Worm (Caenorhabditis elegans): Measurements from ENCODE around the gene ZK673.2.
A peak's percentile ranks its signal among the peaks of the same experiment; 100 is the strongest.
"Not testable (repeated sequence)": the region's sequence is repeated elsewhere in the genome, so short reads cannot be mapped to it uniquely, and the experiment has no call there.

Gene ZK673.2

DNA sequence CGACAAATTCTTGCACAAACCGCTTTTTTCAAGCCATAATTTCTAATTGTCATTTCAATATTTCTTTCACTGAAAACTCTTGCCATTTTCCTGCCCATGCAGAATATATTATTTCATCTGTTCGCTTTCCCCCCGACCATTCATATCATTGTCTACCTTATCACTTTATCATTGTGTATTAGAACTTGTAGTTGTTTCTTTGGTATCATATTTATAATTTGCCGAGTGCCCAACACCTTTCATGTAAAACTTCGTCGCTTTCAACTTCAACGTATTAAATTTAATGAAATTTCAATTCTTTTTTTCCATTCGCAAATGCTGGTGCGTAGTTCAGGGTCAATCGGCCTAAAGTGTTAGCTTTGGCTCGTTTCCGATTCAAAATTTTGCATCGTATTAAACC is 5.2 kb upstream of the ZK673.2 start, which contains the start of gene ZK673.1:
Gene ZK673.1 (plus strand): TSS at position 301 of the 400 bp plus-strand sequence.
- peak in 1 of 2 experiments; percentile 56 for TF ChIP-seq unc-62 (GFP tag; optimal IDR thresholded peaks at IDR 0.05 in 1 of 2)
- not testable (repeated sequence) for TF ChIP-seq unc-62 (tag; optimal IDR thresholded peaks at IDR 0.05)

DNA sequence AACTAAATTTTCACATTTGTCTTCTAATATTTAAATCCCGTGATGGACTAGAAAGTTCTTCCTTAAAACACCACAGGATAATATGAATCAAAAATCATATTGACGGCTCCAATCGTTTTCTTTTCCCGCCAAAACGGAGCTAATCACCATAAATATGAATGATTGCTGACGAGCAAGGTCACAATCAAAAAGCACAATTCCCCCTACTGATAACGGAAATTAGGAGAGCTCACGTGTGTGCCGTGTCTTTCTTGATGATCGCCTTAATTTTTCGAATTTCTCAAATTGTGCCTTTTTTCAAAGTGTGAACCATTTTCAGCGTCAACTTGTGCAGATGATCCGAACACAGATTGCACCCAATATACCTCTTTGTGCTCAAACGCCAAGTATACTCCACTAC is 4.2 kb upstream of the ZK673.2 start:
- TF ChIP-seq ceh-20 (GFP tag; IDR thresholded peaks at IDR 0.05) (no peak), mxl-3 (GFP tag; optimal IDR thresholded peaks at IDR 0.05) (peak; percentile 23), lir-3 (tag; optimal IDR thresholded peaks at IDR 0.05) (no peak), nhr-77 (tag; optimal IDR thresholded peaks at IDR 0.05) (peak; percentile 18), daf-16 (GFP tag; optimal IDR thresholded peaks at IDR 0.05) (no peak), daf-16 (tag; optimal IDR thresholded peaks at IDR 0.05) (peak; percentile 46), hlh-30 (tag; optimal IDR thresholded peaks at IDR 0.05; ENCODE audit: insufficient read depth) (peak; percentile 58), lim-7 (GFP tag; IDR thresholded peaks at IDR 0.05) (no peak), nhr-76 (tag; optimal IDR thresholded peaks at IDR 0.05) (no peak), pqm-1 (tag; optimal IDR thresholded peaks at IDR 0.05) (peak; percentile 42), mdl-1 (tag; optimal IDR thresholded peaks at IDR 0.05) (peak in 1 of 2 experiments; percentile 19), nhr-28 (tag; optimal IDR thresholded peaks at IDR 0.05) (peak; percentile 62), dve-1 (tag; optimal IDR thresholded peaks at IDR 0.05; ENCODE audit: insufficient read depth) (peak; percentile 51), snpc-1.2 (GFP tag; IDR thresholded peaks at IDR 0.05) (no peak), hlh-11 (tag; optimal IDR thresholded peaks at IDR 0.05) (peak; percentile 56), dmd-6 (GFP tag; IDR thresholded peaks at IDR 0.05) (peak; percentile 83)

DNA sequence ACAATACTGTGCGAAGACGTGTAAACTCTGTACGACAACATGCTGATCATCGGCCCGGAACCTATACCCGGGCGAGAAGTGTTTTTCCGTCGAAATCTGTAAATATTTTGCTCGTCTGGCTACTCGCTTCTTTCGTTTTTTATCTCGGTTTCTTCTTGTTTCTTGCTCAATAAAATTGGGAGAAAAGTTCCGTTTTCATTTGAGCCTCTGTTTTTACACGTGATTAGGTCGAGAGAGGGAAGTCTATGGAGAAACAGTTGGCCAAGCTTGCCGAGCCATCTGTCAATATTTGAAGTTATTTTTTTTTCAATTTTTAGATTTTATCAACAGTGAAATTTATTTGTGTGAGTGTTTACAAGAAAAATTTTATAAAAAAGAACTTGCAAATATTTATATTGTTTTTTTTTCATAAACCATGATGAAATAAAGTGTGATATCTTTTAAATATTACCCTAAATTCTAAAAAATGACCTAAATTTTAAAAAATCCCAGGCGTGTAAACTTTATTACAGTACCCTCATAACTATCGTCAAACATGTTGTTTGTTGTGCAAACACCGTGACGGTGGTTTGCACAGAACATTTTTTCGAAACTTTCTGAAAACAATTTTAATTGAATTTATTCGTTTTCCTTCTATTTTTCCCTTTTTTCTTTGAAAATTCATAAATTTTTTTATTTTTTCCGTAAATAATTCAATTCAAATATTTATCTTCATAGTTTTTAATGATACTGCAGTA is 2.9 kb upstream of the ZK673.2 start:
- TF ChIP-seq mxl-2 (GFP tag; conservative IDR thresholded peaks at IDR 0.05) (no peak), mdt-29 (GFP tag; IDR thresholded peaks at IDR 0.05) (no peak), daf-16 (GFP tag; optimal IDR thresholded peaks at IDR 0.05) (peak in 1 of 2 experiments; percentile 97), daf-16 (tag; optimal IDR thresholded peaks at IDR 0.05) (peak; percentile 1), daf-12 (tag; optimal IDR thresholded peaks at IDR 0.05) (no peak), T20F7.1 (GFP tag; optimal IDR thresholded peaks at IDR 0.05) (peak; percentile 36), gei-8 (GFP tag; optimal IDR thresholded peaks at IDR 0.05) (no peak), cey-2 (tag; optimal IDR thresholded peaks at IDR 0.05; ENCODE audit: borderline replicate concordance, insufficient read depth) (no peak), aha-1 (tag) (peak; percentile 71), hlh-30 (tag; optimal IDR thresholded peaks at IDR 0.05; ENCODE audit: insufficient read depth) (peak; percentile 23), hlh-11 (tag; optimal IDR thresholded peaks at IDR 0.05) (peak; percentile 35), lsy-2 (tag; optimal IDR thresholded peaks at IDR 0.05) (peak in 1 of 2 experiments; percentile 80)

DNA sequence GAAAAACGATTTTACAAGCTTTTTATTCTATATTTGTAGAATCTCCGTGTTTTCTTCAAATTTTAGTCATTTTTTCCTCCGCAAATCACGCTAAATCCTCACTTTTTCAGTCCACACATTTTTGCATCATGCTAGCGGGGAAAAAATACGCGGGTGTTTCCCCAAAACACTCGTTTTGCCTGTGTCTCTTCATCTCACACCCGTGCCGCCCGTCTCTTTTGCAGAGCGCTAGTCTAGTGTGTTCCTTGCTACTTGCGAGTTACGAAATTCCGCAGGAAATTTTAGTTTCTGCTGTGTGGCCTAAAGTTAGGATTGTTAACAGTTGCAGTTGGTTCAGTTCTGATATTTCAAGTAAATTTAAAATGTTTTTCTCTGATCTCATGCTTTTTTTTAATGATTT is 2.3 kb upstream of the ZK673.2 start:
- peak; percentile 49 for TF ChIP-seq hlh-30 (tag; optimal IDR thresholded peaks at IDR 0.05; ENCODE audit: insufficient read depth)
- peak; percentile 83 for TF ChIP-seq aha-1 (tag)
- TF ChIP-seq fos-1 (tag; optimal IDR thresholded peaks at IDR 0.05) = no peak
- peak; percentile 52; the same call in 1 of the 2 replicates for TF ChIP-seq tra-1 (GFP tag; IDR thresholded peaks at IDR 0.05)
- TF ChIP-seq mes-2 (tag; optimal IDR thresholded peaks at IDR 0.05; ENCODE audit: poor library complexity, severe bottlenecking) = peak; percentile 44
- peak in 1 of 2 experiments; percentile 30 for TF ChIP-seq hif-1 (tag; optimal IDR thresholded peaks at IDR 0.05)
- TF ChIP-seq hlh-11 (tag; optimal IDR thresholded peaks at IDR 0.05) = peak; percentile 28
- peak; percentile 23 for TF ChIP-seq ama-1 (optimal IDR thresholded peaks at IDR 0.05)
- TF ChIP-seq R02D3.7 (tag; optimal IDR thresholded peaks at IDR 0.05) = no peak
- peak; percentile 17 for TF ChIP-seq dpl-1 (GFP tag; optimal IDR thresholded peaks at IDR 0.05)
- peak; percentile 33 for TF ChIP-seq rbr-2 (tag; optimal IDR thresholded peaks at IDR 0.05)
- TF ChIP-seq Y105C5A.15 (GFP tag; IDR thresholded peaks at IDR 0.05) = no peak
- peak; percentile 75 for TF ChIP-seq nhr-11 (tag; optimal IDR thresholded peaks at IDR 0.05)
- peak; percentile 38; the same call in 1 of the 2 replicates for TF ChIP-seq dmd-6 (GFP tag; IDR thresholded peaks at IDR 0.05)
- TF ChIP-seq nhr-28 (tag; optimal IDR thresholded peaks at IDR 0.05) = peak; percentile 77
- TF ChIP-seq mep-1 (tag; optimal IDR thresholded peaks at IDR 0.05) = peak; percentile 3
- TF ChIP-seq mxl-3 (GFP tag; optimal IDR thresholded peaks at IDR 0.05) = peak; percentile 66
- TF ChIP-seq F10B5.3 (tag; optimal IDR thresholded peaks at IDR 0.05) = no peak
- TF ChIP-seq cey-2 (tag; optimal IDR thresholded peaks at IDR 0.05; ENCODE audit: borderline replicate concordance, insufficient read depth) = no peak
- TF ChIP-seq daf-16 (GFP tag; optimal IDR thresholded peaks at IDR 0.05) = no peak
- TF ChIP-seq daf-16 (tag; optimal IDR thresholded peaks at IDR 0.05) = peak; percentile 27
- TF ChIP-seq pha-4 (GFP tag; IDR thresholded peaks at IDR 0.05) = no peak
- peak; percentile 8 for TF ChIP-seq pha-4 (tag; optimal IDR thresholded peaks at IDR 0.05)
- peak; percentile 64 for TF ChIP-seq hmg-1.1 (GFP tag; IDR thresholded peaks at IDR 0.05)
- TF ChIP-seq mdl-1 (tag; optimal IDR thresholded peaks at IDR 0.05) = peak; percentile 51 to 67
- no peak for TF ChIP-seq nhr-111 (GFP tag; optimal IDR thresholded peaks at IDR 0.05)

All from whole organism, L4 larva.